Fruit fly (Drosophila melanogaster): Measurements from ENCODE around the gene CG3566.
A peak's percentile ranks its signal among the peaks of the same experiment; 100 is the strongest.

dm6 chrX:6308852-6309251, 32.3 kb upstream of the CG3566 start, which contains the start of gene CG15894:
- TF ChIP-seq kay (GFP tag; ENCODE audit: borderline replicate concordance) (peak; percentile 21), CG5204 (GFP tag; optimal IDR thresholded peaks at IDR 0.05) (no peak), cic (GFP tag; optimal IDR thresholded peaks at IDR 0.05) (no peak), CG11617 (GFP tag; optimal IDR thresholded peaks at IDR 0.05) (no peak), CG33017 (tag; optimal IDR thresholded peaks at IDR 0.05) (no peak), toe (GFP tag; optimal IDR thresholded peaks at IDR 0.05) (no peak), Hr96 (GFP tag; optimal IDR thresholded peaks at IDR 0.05) (no peak), pad (GFP tag; optimal IDR thresholded peaks at IDR 0.05) (no peak)
